Fruit fly (Drosophila melanogaster): ENCODE results near the gene CG4928.

The CG4928 gene

dm6 chrX:16923503-16923902 is 10.5 kb downstream of the CG4928 start:
- TF ChIP-seq Myc (optimal IDR thresholded peaks at IDR 0.05) = no peak
- TF ChIP-seq Sin3A (optimal IDR thresholded peaks at IDR 0.05) = no peak
- TF ChIP-seq psq (optimal IDR thresholded peaks at IDR 0.05) = no peak
- TF ChIP-seq ttk (optimal IDR thresholded peaks at IDR 0.05) = no peak
- no peak for TF ChIP-seq insv (optimal IDR thresholded peaks at IDR 0.05)
- TF ChIP-seq h (optimal IDR thresholded peaks at IDR 0.05) = no peak

dm6 chrX:16924069-16924721 is 11.2 kb downstream of the CG4928 start:
- no peak for TF ChIP-seq Myc (optimal IDR thresholded peaks at IDR 0.05)
- TF ChIP-seq psq (optimal IDR thresholded peaks at IDR 0.05) = no peak
- TF ChIP-seq ttk (optimal IDR thresholded peaks at IDR 0.05) = no peak
- no peak for TF ChIP-seq insv (optimal IDR thresholded peaks at IDR 0.05)
- no peak for TF ChIP-seq Sin3A (optimal IDR thresholded peaks at IDR 0.05)
- TF ChIP-seq h (optimal IDR thresholded peaks at IDR 0.05) = no peak

dm6 chrX:16926726-16927125 is 13.7 kb downstream of the CG4928 start:
- TF ChIP-seq Myc (optimal IDR thresholded peaks at IDR 0.05) (no peak), insv (optimal IDR thresholded peaks at IDR 0.05) (no peak), psq (optimal IDR thresholded peaks at IDR 0.05) (no peak), h (optimal IDR thresholded peaks at IDR 0.05) (no peak), ttk (optimal IDR thresholded peaks at IDR 0.05) (no peak), Sin3A (optimal IDR thresholded peaks at IDR 0.05) (no peak)

dm6 chrX:16930465-16931286 is 17.7 kb downstream of the CG4928 start:
- no peak for TF ChIP-seq Myc (optimal IDR thresholded peaks at IDR 0.05)
- no peak for TF ChIP-seq psq (optimal IDR thresholded peaks at IDR 0.05)
- no peak for TF ChIP-seq insv (optimal IDR thresholded peaks at IDR 0.05)
- TF ChIP-seq h (optimal IDR thresholded peaks at IDR 0.05) = no peak
- TF ChIP-seq Sin3A (optimal IDR thresholded peaks at IDR 0.05) = no peak
- TF ChIP-seq ttk (optimal IDR thresholded peaks at IDR 0.05) = no peak

- TF ChIP-seq psq (optimal IDR thresholded peaks at IDR 0.05) (no peak), Sin3A (optimal IDR thresholded peaks at IDR 0.05) (no peak), h (optimal IDR thresholded peaks at IDR 0.05) (no peak), Myc (optimal IDR thresholded peaks at IDR 0.05) (no peak), ttk (optimal IDR thresholded peaks at IDR 0.05) (no peak), insv (optimal IDR thresholded peaks at IDR 0.05) (no peak)
Observed at dm6 chrX:16931994-16932819, 19.2 kb downstream of the CG4928 start.

dm6 chrX:16932820-16933386 is 19.9 kb downstream of the CG4928 start:
- TF ChIP-seq Sin3A (optimal IDR thresholded peaks at IDR 0.05) (no peak), h (optimal IDR thresholded peaks at IDR 0.05) (no peak), insv (optimal IDR thresholded peaks at IDR 0.05) (no peak), Myc (optimal IDR thresholded peaks at IDR 0.05) (no peak), psq (optimal IDR thresholded peaks at IDR 0.05) (no peak), ttk (optimal IDR thresholded peaks at IDR 0.05) (no peak)

dm6 chrX:16934430-16934829 is 21.4 kb downstream of the CG4928 start:
- TF ChIP-seq psq (optimal IDR thresholded peaks at IDR 0.05) = no peak
- TF ChIP-seq insv (optimal IDR thresholded peaks at IDR 0.05) = no peak
- TF ChIP-seq Myc (optimal IDR thresholded peaks at IDR 0.05) = no peak
- no peak for TF ChIP-seq ttk (optimal IDR thresholded peaks at IDR 0.05)
- TF ChIP-seq h (optimal IDR thresholded peaks at IDR 0.05) = no peak

dm6 chrX:16936689-16937088 is 23.7 kb downstream of the CG4928 start:
- TF ChIP-seq insv (optimal IDR thresholded peaks at IDR 0.05) (no peak), Sin3A (optimal IDR thresholded peaks at IDR 0.05) (no peak), h (optimal IDR thresholded peaks at IDR 0.05) (no peak), psq (optimal IDR thresholded peaks at IDR 0.05) (no peak), ttk (optimal IDR thresholded peaks at IDR 0.05) (no peak), Myc (optimal IDR thresholded peaks at IDR 0.05) (no peak)

dm6 chrX:16940426-16941058 is 27.6 kb downstream of the CG4928 start, which contains the start of gene wus:
Gene wus (minus strand): TSS chrX:16940873.
- TF ChIP-seq psq (optimal IDR thresholded peaks at IDR 0.05) = no peak
- TF ChIP-seq insv (optimal IDR thresholded peaks at IDR 0.05) = no peak
- no peak for TF ChIP-seq Myc (optimal IDR thresholded peaks at IDR 0.05)
- no peak for TF ChIP-seq ttk (optimal IDR thresholded peaks at IDR 0.05)
- TF ChIP-seq h (optimal IDR thresholded peaks at IDR 0.05) = no peak
- TF ChIP-seq Sin3A (optimal IDR thresholded peaks at IDR 0.05) = no peak

dm6 chrX:16942735-16943514 is 29.9 kb downstream of the CG4928 start, which contains the start of the genes CG13001 and RhoGAP15B:
Gene CG13001 (minus strand): TSS chrX:16942871.
Gene RhoGAP15B (plus strand): TSS chrX:16943290.
- no peak for TF ChIP-seq psq (optimal IDR thresholded peaks at IDR 0.05)
- TF ChIP-seq Myc (optimal IDR thresholded peaks at IDR 0.05) = no peak

dm6 chrX:16943515-16943850 is 30.5 kb downstream of the CG4928 start:
- TF ChIP-seq h (optimal IDR thresholded peaks at IDR 0.05) = no peak
- no peak for TF ChIP-seq Sin3A (optimal IDR thresholded peaks at IDR 0.05)
- TF ChIP-seq psq (optimal IDR thresholded peaks at IDR 0.05) = no peak
- TF ChIP-seq Myc (optimal IDR thresholded peaks at IDR 0.05) = no peak
- no peak for TF ChIP-seq ttk (optimal IDR thresholded peaks at IDR 0.05)
- no peak for TF ChIP-seq insv (optimal IDR thresholded peaks at IDR 0.05)

Data from Kc167 (cell line).